Worm (Caenorhabditis elegans) whole organism, late embryonic: ENCODE results near the gene Y59H11AR.10.

ENCODE experiments used
- ceh-45 ChIP-seq: fragments of 200-800 bp; sonication (Bioruptor generic); IDR thresholded peaks from 2 replicates; pipeline ENCODE4 v1.3.6; 2022; ENCODE audit warnings: missing genetic modification reagents, missing genetic modification characterization, missing compliant biosample characterization
- ceh-6 ChIP-seq: fragments of 200-800 bp; sonication (Bioruptor generic); optimal IDR thresholded peaks from 2 replicates; lab custom pipeline; 2018; ENCODE audit warnings: mild to moderate bottlenecking, missing genetic modification characterization, missing compliant biosample characterization
- elt-2 ChIP-seq: sonication (generic microtip); optimal IDR thresholded peaks from 2 replicates; lab custom pipeline; 2016; ENCODE audit warnings: missing genetic modification reagents, missing genetic modification characterization, missing compliant biosample characterization

DNA sequence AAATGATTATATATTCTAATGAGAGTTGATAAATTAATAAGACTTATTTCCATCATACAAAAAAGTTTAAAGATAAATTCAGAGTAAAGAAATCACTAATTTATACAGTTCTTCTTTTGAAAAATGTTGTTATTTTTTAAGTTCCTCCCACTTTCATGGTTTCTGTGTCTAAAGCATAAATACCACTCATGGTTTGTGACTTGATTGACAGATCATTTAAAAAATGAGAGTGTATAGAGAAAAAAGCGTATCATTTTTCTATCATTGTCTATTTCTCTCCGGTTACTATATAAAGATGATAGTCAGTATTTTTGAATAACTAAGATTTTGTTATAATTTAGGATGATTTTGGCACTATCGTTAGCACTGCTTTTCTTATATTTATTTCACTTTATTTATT is 11.7 kb downstream of the Y59H11AR.10 start, which contains the start of gene cyp-33E3:
- TF ChIP-seq elt-2 (tag; lab: Kevin White, UChicago) = no peak
- no peak for TF ChIP-seq ceh-6 (GFP tag; lab: Kevin White, UChicago)
- no peak for TF ChIP-seq ceh-45
